Fruit fly (Drosophila melanogaster): ENCODE data around the gene MED28.

DNA sequence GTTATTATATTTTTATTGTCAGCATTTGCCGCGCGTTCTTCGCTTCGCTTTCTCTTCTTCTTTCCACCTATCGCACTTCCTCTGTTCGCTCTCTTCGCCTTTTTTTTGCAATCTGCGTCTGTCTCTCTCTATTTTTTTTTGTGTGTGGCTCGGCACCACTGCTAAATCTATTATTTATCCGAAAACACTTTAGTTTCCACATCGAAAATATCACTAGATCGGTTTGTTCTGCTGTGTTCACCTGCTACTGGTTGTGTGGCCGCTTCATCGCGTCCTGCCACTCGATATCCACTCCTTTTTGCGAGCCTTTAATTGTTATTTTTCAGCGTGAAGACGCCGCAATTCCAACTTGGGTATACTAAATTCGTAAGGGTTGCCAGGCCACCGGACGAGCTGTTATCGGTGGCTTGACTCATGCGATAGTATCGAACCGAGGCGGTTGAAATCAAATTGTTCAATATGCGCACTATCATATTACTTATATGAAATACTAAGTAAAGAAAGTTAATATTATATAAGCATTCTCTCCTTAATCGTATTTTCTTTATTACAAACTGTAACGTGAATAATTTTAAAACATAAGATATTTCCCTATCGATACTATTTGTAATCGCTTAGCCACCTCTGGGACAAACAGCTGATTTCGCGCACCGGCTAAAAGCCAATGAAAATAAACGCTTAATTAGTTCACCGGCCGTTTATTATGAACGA, 5.8 kb downstream of the MED28 start, which contains the start of the genes XNP, CG42488 and CG5116:
- TF ChIP-seq pad (GFP tag; optimal IDR thresholded peaks at IDR 0.05): peak; percentile 61
- TF ChIP-seq CG11617 (GFP tag; optimal IDR thresholded peaks at IDR 0.05): peak; percentile 82
- TF ChIP-seq CG33017 (tag; optimal IDR thresholded peaks at IDR 0.05): peak; percentile 15
- TF ChIP-seq Mnt (GFP tag; optimal IDR thresholded peaks at IDR 0.05): peak; percentile 81
- peak; percentile 42 for TF ChIP-seq CG7045 (GFP tag; optimal IDR thresholded peaks at IDR 0.05)
